Worm (Caenorhabditis elegans): ENCODE data around the gene ced-4.

Gene ced-4

DNA sequence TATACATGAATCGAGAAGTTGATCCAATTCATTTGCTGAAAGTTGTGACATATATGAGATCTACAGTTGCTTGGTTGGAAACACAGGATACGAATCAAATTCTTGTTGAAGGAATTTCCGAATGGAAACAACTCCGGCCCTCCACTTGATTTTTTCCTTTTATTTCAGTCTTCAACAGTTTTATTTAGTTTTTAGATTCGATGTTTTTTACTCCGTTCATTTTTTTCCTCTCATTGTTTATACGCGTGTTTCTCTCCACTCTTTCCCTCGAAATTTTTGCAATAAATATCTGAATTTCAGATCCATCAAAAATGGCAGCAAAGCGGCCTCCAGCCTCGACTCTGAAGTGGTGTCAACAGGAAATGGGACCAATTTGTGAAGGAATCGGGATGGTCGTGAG lies 11.0 kb downstream of the ced-4 start, which contains the start of gene coq-8:
TSS of gene coq-8 (plus strand) at position 301 of the 400 bp plus-strand sequence.
- TF ChIP-seq nhr-25 (tag; optimal IDR thresholded peaks at IDR 0.05) (no peak), gmeb-1 (tag; optimal IDR thresholded peaks at IDR 0.05) (no peak), skn-1 (tag; optimal IDR thresholded peaks at IDR 0.05) (no peak), mdl-1 (tag; optimal IDR thresholded peaks at IDR 0.05) (no peak), sma-3 (GFP tag; optimal IDR thresholded peaks at IDR 0.05) (no peak), F13H6.1 (tag; optimal IDR thresholded peaks at IDR 0.05) (no peak), lsy-2 (tag; optimal IDR thresholded peaks at IDR 0.05) (no peak), unc-62 (GFP tag; optimal IDR thresholded peaks at IDR 0.05) (no peak), fos-1 (tag; optimal IDR thresholded peaks at IDR 0.05) (no peak), aly-2 (tag; optimal IDR thresholded peaks at IDR 0.05) (no peak), ama-1 (optimal IDR thresholded peaks at IDR 0.05) (no peak), mbf-1 (tag; optimal IDR thresholded peaks at IDR 0.05) (no peak), peb-1 (tag; optimal IDR thresholded peaks at IDR 0.05) (no peak), ceh-16 (tag; optimal IDR thresholded peaks at IDR 0.05) (no peak), sem-4 (tag; optimal IDR thresholded peaks at IDR 0.05) (no peak), sma-9 (GFP tag; optimal IDR thresholded peaks at IDR 0.05) (no peak), sma-9 (tag; optimal IDR thresholded peaks at IDR 0.05) (no peak), lin-39 (tag; optimal IDR thresholded peaks at IDR 0.05) (no peak), unc-39 (tag; optimal IDR thresholded peaks at IDR 0.05) (no peak)

ce11 chrIII:4866762-4867161 lies 14.6 kb downstream of the ced-4 start, which contains the start of gene C35D10.17:
Gene C35D10.17, plus strand, starts transcription at chrIII:4867062.
- TF ChIP-seq snpc-4 (tag; optimal IDR thresholded peaks at IDR 0.05) (no peak), nhr-25 (tag; optimal IDR thresholded peaks at IDR 0.05) (no peak), ztf-11 (tag; optimal IDR thresholded peaks at IDR 0.05) (no peak), nhr-23 (tag; optimal IDR thresholded peaks at IDR 0.05) (no peak), ztf-4 (tag; optimal IDR thresholded peaks at IDR 0.05) (no peak), lsy-2 (tag; optimal IDR thresholded peaks at IDR 0.05) (no peak), R02D3.7 (tag; optimal IDR thresholded peaks at IDR 0.05) (no peak), F13H6.1 (tag; optimal IDR thresholded peaks at IDR 0.05) (no peak), ztf-1 (GFP tag; conservative IDR thresholded peaks at IDR 0.05) (no peak), unc-62 (GFP tag; optimal IDR thresholded peaks at IDR 0.05) (no peak), crh-2 (tag; optimal IDR thresholded peaks at IDR 0.05) (no peak), unc-55 (GFP tag; optimal IDR thresholded peaks at IDR 0.05) (no peak), ZK546.5 (tag; optimal IDR thresholded peaks at IDR 0.05) (no peak), mdl-1 (tag; optimal IDR thresholded peaks at IDR 0.05) (no peak), peb-1 (tag; optimal IDR thresholded peaks at IDR 0.05) (no peak), mab-5 (tag; optimal IDR thresholded peaks at IDR 0.05) (no peak)

- TF ChIP-seq sem-4 (tag; optimal IDR thresholded peaks at IDR 0.05), result no peak
- no peak for TF ChIP-seq nhr-23 (tag; optimal IDR thresholded peaks at IDR 0.05)
- no peak for TF ChIP-seq lin-11 (tag; optimal IDR thresholded peaks at IDR 0.05)
- TF ChIP-seq nhr-77 (tag; optimal IDR thresholded peaks at IDR 0.05), result no peak
- no peak for TF ChIP-seq snpc-4 (tag; optimal IDR thresholded peaks at IDR 0.05)
- TF ChIP-seq unc-55 (GFP tag; optimal IDR thresholded peaks at IDR 0.05), result no peak
- no peak for TF ChIP-seq aly-2 (tag; optimal IDR thresholded peaks at IDR 0.05)
- TF ChIP-seq ceh-82 (tag; optimal IDR thresholded peaks at IDR 0.05), result no peak
- TF ChIP-seq R02D3.7 (tag; optimal IDR thresholded peaks at IDR 0.05), result no peak
- TF ChIP-seq ceh-16 (tag; optimal IDR thresholded peaks at IDR 0.05), result no peak
- no peak for TF ChIP-seq nhr-237 (tag; optimal IDR thresholded peaks at IDR 0.05)
- no peak for TF ChIP-seq blmp-1 (tag; optimal IDR thresholded peaks at IDR 0.05; ENCODE audit: insufficient read depth)
- no peak for TF ChIP-seq mab-5 (tag; optimal IDR thresholded peaks at IDR 0.05)
- TF ChIP-seq mbf-1 (tag; optimal IDR thresholded peaks at IDR 0.05), result no peak
Observed at ce11 chrIII:4868643-4869042, 16.5 kb downstream of the ced-4 start, which contains the start of the genes msd-4 and C35D10.3. Gene msd-4, minus strand, starts transcription at chrIII:4868743. Gene C35D10.3, plus strand, starts transcription at chrIII:4868921.

DNA sequence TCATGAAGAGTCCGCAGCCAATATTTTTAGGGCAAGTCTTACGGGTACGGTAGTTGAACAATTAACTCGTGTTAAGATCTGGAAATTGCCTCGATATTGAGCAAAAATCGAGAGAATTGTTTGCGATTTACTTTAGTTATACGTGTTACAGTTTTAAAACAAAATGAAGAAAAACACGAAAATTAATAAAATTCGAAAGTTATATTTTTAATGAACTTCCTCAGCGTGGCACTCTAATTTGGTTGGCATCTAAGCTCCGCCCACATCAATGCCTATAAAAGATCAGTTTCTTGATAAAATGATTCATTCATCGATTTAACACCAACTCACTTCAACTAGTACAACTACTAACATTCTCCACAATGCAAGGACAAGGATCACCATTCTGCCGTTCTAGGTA lies 18.4 kb downstream of the ced-4 start, which contains the start of gene gipc-1:
TSS of gene gipc-1 (plus strand) at position 301 of the 400 bp plus-strand sequence.
- no peak for TF ChIP-seq nhr-11 (tag; optimal IDR thresholded peaks at IDR 0.05)
- no peak for TF ChIP-seq C34F6.9 (tag; optimal IDR thresholded peaks at IDR 0.05)
- no peak for TF ChIP-seq mbf-1 (tag; optimal IDR thresholded peaks at IDR 0.05)
- TF ChIP-seq peb-1 (tag; optimal IDR thresholded peaks at IDR 0.05), result no peak
- TF ChIP-seq lin-13 (GFP tag; optimal IDR thresholded peaks at IDR 0.05), result no peak
- TF ChIP-seq ZK546.5 (tag; optimal IDR thresholded peaks at IDR 0.05), result no peak
- no peak for TF ChIP-seq unc-39 (tag; optimal IDR thresholded peaks at IDR 0.05)
- no peak for TF ChIP-seq mab-5 (tag; optimal IDR thresholded peaks at IDR 0.05)
- no peak for TF ChIP-seq alr-1 (tag; optimal IDR thresholded peaks at IDR 0.05)
- TF ChIP-seq R02D3.7 (tag; optimal IDR thresholded peaks at IDR 0.05), result no peak
- no peak for TF ChIP-seq crh-2 (tag; optimal IDR thresholded peaks at IDR 0.05)
- TF ChIP-seq elt-3 (tag; optimal IDR thresholded peaks at IDR 0.05), result no peak
- TF ChIP-seq elt-1 (tag; optimal IDR thresholded peaks at IDR 0.05), result no peak
- TF ChIP-seq aly-2 (tag; optimal IDR thresholded peaks at IDR 0.05), result no peak
- TF ChIP-seq dmd-4 (tag; optimal IDR thresholded peaks at IDR 0.05), result no peak
- TF ChIP-seq nhr-6 (tag; optimal IDR thresholded peaks at IDR 0.05), result no peak
- no peak for TF ChIP-seq gmeb-1 (tag; optimal IDR thresholded peaks at IDR 0.05)
- no peak for TF ChIP-seq ceh-82 (tag; optimal IDR thresholded peaks at IDR 0.05)
